Worm (Caenorhabditis elegans): ENCODE measurements around the gene C35C5.9.

C35C5.9 gene

ce11 chrX:11558156-11558555 lies 21.8 kb downstream of the C35C5.9 start:
- TF ChIP-seq T22C8.4 (GFP tag; IDR thresholded peaks at IDR 0.05) (no peak), flt-1 (GFP tag; IDR thresholded peaks at IDR 0.05) (no peak), med-1 (GFP tag; optimal IDR thresholded peaks at IDR 0.05; ENCODE audit: insufficient read depth) (no peak), ztf-29 (GFP tag; IDR thresholded peaks at IDR 0.05) (no peak), tab-1 (GFP tag; IDR thresholded peaks at IDR 0.05) (no peak), ref-1 (GFP tag; conservative IDR thresholded peaks at IDR 0.05) (no peak), cog-1 (tag; optimal IDR thresholded peaks at IDR 0.05) (no peak), ztf-23 (GFP tag; IDR thresholded peaks at IDR 0.05) (no peak), klf-2 (GFP tag; conservative IDR thresholded peaks at IDR 0.05) (no peak)

ce11 chrX:11560076-11560475 lies 23.7 kb downstream of the C35C5.9 start:
- TF ChIP-seq klf-2 (GFP tag; conservative IDR thresholded peaks at IDR 0.05) (no peak), T22C8.4 (GFP tag; IDR thresholded peaks at IDR 0.05) (no peak), med-1 (GFP tag; optimal IDR thresholded peaks at IDR 0.05; ENCODE audit: insufficient read depth) (no peak), ref-1 (GFP tag; conservative IDR thresholded peaks at IDR 0.05) (no peak), flt-1 (GFP tag; IDR thresholded peaks at IDR 0.05) (no peak), ztf-29 (GFP tag; IDR thresholded peaks at IDR 0.05) (no peak), cog-1 (tag; optimal IDR thresholded peaks at IDR 0.05) (no peak), ztf-23 (GFP tag; IDR thresholded peaks at IDR 0.05) (no peak), tab-1 (GFP tag; IDR thresholded peaks at IDR 0.05) (no peak)

ce11 chrX:11560615-11561014 lies 24.2 kb downstream of the C35C5.9 start, which contains the start of gene lev-8:
TSS of gene lev-8 (plus strand) at chrX:11560915.
- TF ChIP-seq T22C8.4 (GFP tag; IDR thresholded peaks at IDR 0.05) (no peak), tab-1 (GFP tag; IDR thresholded peaks at IDR 0.05) (no peak), ztf-29 (GFP tag; IDR thresholded peaks at IDR 0.05) (no peak), med-1 (GFP tag; optimal IDR thresholded peaks at IDR 0.05; ENCODE audit: insufficient read depth) (no peak), cog-1 (tag; optimal IDR thresholded peaks at IDR 0.05) (no peak), flt-1 (GFP tag; IDR thresholded peaks at IDR 0.05) (no peak), ztf-23 (GFP tag; IDR thresholded peaks at IDR 0.05) (no peak)

- TF ChIP-seq flt-1 (GFP tag; IDR thresholded peaks at IDR 0.05) (no peak), klf-2 (GFP tag; conservative IDR thresholded peaks at IDR 0.05) (no peak), ztf-29 (GFP tag; IDR thresholded peaks at IDR 0.05) (no peak), ref-1 (GFP tag; conservative IDR thresholded peaks at IDR 0.05) (no peak), cog-1 (tag; optimal IDR thresholded peaks at IDR 0.05) (peak; percentile 38), ztf-23 (GFP tag; IDR thresholded peaks at IDR 0.05) (no peak), tab-1 (GFP tag; IDR thresholded peaks at IDR 0.05) (no peak)
These were observed 27.3 kb downstream of the C35C5.9 start, which contains the start of gene trpp-9 for ce11 chrX:11563663-11564062. TSS of gene trpp-9 (plus strand) at chrX:11563923.

- TF ChIP-seq ztf-29 (GFP tag; IDR thresholded peaks at IDR 0.05): no peak
- TF ChIP-seq flt-1 (GFP tag; IDR thresholded peaks at IDR 0.05): 0 out of 2 replicates have a peak, but pooled peaks have one; percentile 16
These were observed 33.5 kb downstream of the C35C5.9 start for ce11 chrX:11569744-11570359.

ce11 chrX:11571714-11572113 lies 35.3 kb downstream of the C35C5.9 start:
- TF ChIP-seq med-1 (GFP tag; optimal IDR thresholded peaks at IDR 0.05; ENCODE audit: insufficient read depth): no peak
- no peak for TF ChIP-seq cog-1 (tag; optimal IDR thresholded peaks at IDR 0.05)
- TF ChIP-seq T22C8.4 (GFP tag; IDR thresholded peaks at IDR 0.05): no peak
- TF ChIP-seq tab-1 (GFP tag; IDR thresholded peaks at IDR 0.05): no peak
- TF ChIP-seq ztf-23 (GFP tag; IDR thresholded peaks at IDR 0.05): no peak
- TF ChIP-seq ref-1 (GFP tag; conservative IDR thresholded peaks at IDR 0.05): no peak
- no peak for TF ChIP-seq ztf-29 (GFP tag; IDR thresholded peaks at IDR 0.05)
- no peak for TF ChIP-seq klf-2 (GFP tag; conservative IDR thresholded peaks at IDR 0.05)
- TF ChIP-seq flt-1 (GFP tag; IDR thresholded peaks at IDR 0.05): no peak

- TF ChIP-seq ztf-23 (GFP tag; IDR thresholded peaks at IDR 0.05) (no peak), flt-1 (GFP tag; IDR thresholded peaks at IDR 0.05) (no peak), med-1 (GFP tag; optimal IDR thresholded peaks at IDR 0.05; ENCODE audit: insufficient read depth) (no peak), ref-1 (GFP tag; conservative IDR thresholded peaks at IDR 0.05) (no peak), ztf-29 (GFP tag; IDR thresholded peaks at IDR 0.05) (no peak)
These were observed 35.8 kb downstream of the C35C5.9 start, which contains the start of gene frm-3 for ce11 chrX:11572205-11572604. TSS of gene frm-3 (plus strand) at chrX:11572505.

ce11 chrX:11574167-11574566 lies 37.8 kb downstream of the C35C5.9 start:
- TF ChIP-seq T22C8.4 (GFP tag; IDR thresholded peaks at IDR 0.05): no peak
- TF ChIP-seq ref-1 (GFP tag; conservative IDR thresholded peaks at IDR 0.05): no peak
- TF ChIP-seq tab-1 (GFP tag; IDR thresholded peaks at IDR 0.05): no peak
- no peak for TF ChIP-seq cog-1 (tag; optimal IDR thresholded peaks at IDR 0.05)
- no peak for TF ChIP-seq klf-2 (GFP tag; conservative IDR thresholded peaks at IDR 0.05)
- TF ChIP-seq ztf-23 (GFP tag; IDR thresholded peaks at IDR 0.05): no peak

ce11 chrX:11576429-11577088 lies 40.2 kb downstream of the C35C5.9 start:
- TF ChIP-seq ztf-29 (GFP tag; IDR thresholded peaks at IDR 0.05) (no peak), flt-1 (GFP tag; IDR thresholded peaks at IDR 0.05) (0 out of 2 replicates have a peak, but pooled peaks have one; percentile 32), T22C8.4 (GFP tag; IDR thresholded peaks at IDR 0.05) (no peak)

- TF ChIP-seq ztf-23 (GFP tag; IDR thresholded peaks at IDR 0.05): no peak
- no peak for TF ChIP-seq cog-1 (tag; optimal IDR thresholded peaks at IDR 0.05)
- no peak for TF ChIP-seq klf-2 (GFP tag; conservative IDR thresholded peaks at IDR 0.05)
- TF ChIP-seq T22C8.4 (GFP tag; IDR thresholded peaks at IDR 0.05): no peak
- no peak for TF ChIP-seq tab-1 (GFP tag; IDR thresholded peaks at IDR 0.05)
- no peak for TF ChIP-seq ref-1 (GFP tag; conservative IDR thresholded peaks at IDR 0.05)
- no peak for TF ChIP-seq ztf-29 (GFP tag; IDR thresholded peaks at IDR 0.05)
- TF ChIP-seq med-1 (GFP tag; optimal IDR thresholded peaks at IDR 0.05; ENCODE audit: insufficient read depth): no peak
- TF ChIP-seq flt-1 (GFP tag; IDR thresholded peaks at IDR 0.05): no peak
These were observed 49.0 kb downstream of the C35C5.9 start, which contains the start of gene abts-2 for ce11 chrX:11585375-11585774. TSS of gene abts-2 (plus strand) at chrX:11585675.

Data from whole organism, midembryonic.